Worm (Caenorhabditis elegans) whole organism, mixed stage, embryonic: Measurements from ENCODE around the gene Y69H2.10.

ENCODE experiments used
- mls-2 ChIP-seq: sonication (generic microtip); optimal IDR thresholded peaks from 2 replicates; lab custom pipeline; 2016; ENCODE audit warnings: mild to moderate bottlenecking, missing genetic modification characterization, moderate library complexity, missing compliant biosample characterization
- nhr-28 ChIP-seq: fragments of 150-350 bp; optimal IDR thresholded peaks from 2 replicates; lab custom pipeline; 2014; ENCODE audit warnings: missing biosample characterization, missing genetic modification characterization
- ztf-11 ChIP-seq: fragments of 150-350 bp; optimal IDR thresholded peaks from 2 replicates; lab custom pipeline; 2014; ENCODE audit warnings: missing biosample characterization, missing genetic modification characterization

ce11 chrV:18658914-18659313, 11.2 kb upstream of the Y69H2.10 start:
- TF ChIP-seq nhr-28 (no peak), ztf-11 (tag; lab: Kevin White, UChicago) (no peak), mls-2 (no peak)
